3 worm cellular contexts compared by ENCODE assay signal in the genomic region with DNA sequence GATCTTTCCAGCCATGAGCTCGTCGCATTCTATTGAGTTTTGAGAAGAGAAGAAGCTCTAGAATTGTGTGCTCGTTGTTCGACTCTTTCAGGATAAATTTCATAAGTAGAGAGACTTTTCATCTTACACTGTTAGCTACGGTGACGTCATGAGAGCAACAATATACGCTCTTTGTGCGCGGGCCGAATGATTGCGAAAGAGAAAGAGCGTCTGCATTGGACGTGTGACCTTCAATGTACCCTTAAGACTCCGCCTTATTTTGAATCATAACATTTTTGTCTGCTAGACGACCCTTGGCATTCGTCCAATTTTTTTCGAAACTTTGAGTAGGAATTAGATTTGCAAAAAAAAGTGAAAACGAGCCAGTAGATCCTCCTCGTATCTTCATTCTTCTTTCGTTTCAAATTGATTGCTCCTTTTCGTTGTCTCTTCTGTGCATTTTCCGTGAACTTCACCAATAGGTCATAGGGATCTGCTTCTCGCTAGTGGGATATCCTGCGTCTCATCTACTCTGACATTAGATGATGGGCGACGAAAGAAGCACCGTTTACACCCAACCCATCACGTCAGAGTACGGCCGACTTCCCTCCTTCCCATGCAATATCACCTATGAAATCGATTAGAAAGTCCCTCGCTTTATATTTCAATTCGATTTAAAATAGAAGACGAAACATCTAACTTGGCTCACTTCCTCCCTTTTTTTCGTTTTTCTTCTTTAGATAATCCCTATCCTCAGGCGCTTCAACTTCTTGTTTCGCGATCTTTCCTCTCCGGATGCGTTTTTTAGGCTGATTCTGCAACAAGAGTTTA.
A peak's percentile ranks its signal among the peaks of the same experiment; 100 is the strongest.
TF ChIP-seq lines count a peak whose summit lies in the region.

No protein-coding gene starts in this region.

TF ChIP-seq in whole organism, L1 larva, 84 proteins besides CTCF, POLR2A, EP300 and RAD21 (continued from another document):
- peak in 1 of 2 experiments; percentile 34 for TF ChIP-seq efl-1 (optimal IDR thresholded peaks at IDR 0.05; lab: Kevin White, UChicago)
- TF ChIP-seq efl-1 (GFP tag; optimal IDR thresholded peaks at IDR 0.05 in 1 of 2; lab: Kevin White, UChicago) = peak in 1 of 2 experiments; percentile 88
- peak; percentile 32 for TF ChIP-seq lir-3 (tag; optimal IDR thresholded peaks at IDR 0.05; lab: Kevin White, UChicago; ENCODE audit: poor library complexity)
- TF ChIP-seq unc-86 (tag; optimal IDR thresholded peaks at IDR 0.05; lab: Kevin White, UChicago) = peak; percentile 38
- peak; percentile 38 to 54 (median 43) for TF ChIP-seq ceh-82 (tag; optimal IDR thresholded peaks at IDR 0.05; lab: Kevin White, UChicago)
- TF ChIP-seq tbx-2 (tag; optimal IDR thresholded peaks at IDR 0.05; lab: Kevin White, UChicago) = peak; percentile 33
- TF ChIP-seq unc-98 (GFP tag; IDR thresholded peaks at IDR 0.05; lab: Robert Waterston, UW) = no peak

TF ChIP-seq in whole organism, L2 larva, 48 proteins besides CTCF, POLR2A, EP300 and RAD21 (continued from another document):
- TF ChIP-seq nhr-77 (tag; optimal IDR thresholded peaks at IDR 0.05; lab: Kevin White, UChicago) = no peak
- peak; percentile 33 for TF ChIP-seq zag-1 (tag; optimal IDR thresholded peaks at IDR 0.05; lab: Kevin White, UChicago)
- no peak for TF ChIP-seq peb-1 (tag; optimal IDR thresholded peaks at IDR 0.05; lab: Kevin White, UChicago)
- no peak for TF ChIP-seq ztf-1 (GFP tag; conservative IDR thresholded peaks at IDR 0.05; lab: Robert Waterston, UW)
- TF ChIP-seq alr-1 (tag; optimal IDR thresholded peaks at IDR 0.05; lab: Kevin White, UChicago) = no peak
- no peak for TF ChIP-seq nhr-21 (tag; optimal IDR thresholded peaks at IDR 0.05; lab: Kevin White, UChicago)
- TF ChIP-seq sem-4 (tag; optimal IDR thresholded peaks at IDR 0.05; lab: Kevin White, UChicago) = no peak
- no peak for TF ChIP-seq ztf-11 (tag; optimal IDR thresholded peaks at IDR 0.05; lab: Kevin White, UChicago)
- TF ChIP-seq egl-27 (tag; optimal IDR thresholded peaks at IDR 0.05; lab: Kevin White, UChicago) = peak; percentile 17
- no peak for TF ChIP-seq R02D3.7 (tag; optimal IDR thresholded peaks at IDR 0.05; lab: Kevin White, UChicago)
- TF ChIP-seq gmeb-1 (tag; optimal IDR thresholded peaks at IDR 0.05; lab: Kevin White, UChicago) = no peak
TF ChIP-seq in whole organism, L2 larva: peak in this region for 14.

TF ChIP-seq in whole organism, L4 larva, 104 proteins besides CTCF, POLR2A, EP300 and RAD21 (continued from another document):
- TF ChIP-seq mdl-1 (tag; optimal IDR thresholded peaks at IDR 0.05; lab: Kevin White, UChicago) = no peak
- no peak for TF ChIP-seq php-3 (GFP tag; IDR thresholded peaks at IDR 0.05; lab: Robert Waterston, UW)
- TF ChIP-seq lin-29 (GFP tag; IDR thresholded peaks at IDR 0.05; lab: Robert Waterston, UW) = no peak
- no peak for TF ChIP-seq mdt-29 (GFP tag; IDR thresholded peaks at IDR 0.05; lab: Robert Waterston, UW)
- peak; percentile 7 for TF ChIP-seq fkh-10 (GFP tag; optimal IDR thresholded peaks at IDR 0.05; lab: Kevin White, UChicago)
- TF ChIP-seq F49E8.2 (tag; optimal IDR thresholded peaks at IDR 0.05; lab: Kevin White, UChicago; ENCODE audit: borderline replicate concordance) = no peak
- no peak for TF ChIP-seq lin-39 (tag; optimal IDR thresholded peaks at IDR 0.05; lab: Kevin White, UChicago)
- no peak for TF ChIP-seq snpc-4 (tag; optimal IDR thresholded peaks at IDR 0.05; lab: Kevin White, UChicago)
- no peak for TF ChIP-seq mxl-3 (GFP tag; optimal IDR thresholded peaks at IDR 0.05; lab: Kevin White, UChicago)
- TF ChIP-seq F26F4.8 (GFP tag; conservative IDR thresholded peaks at IDR 0.05; lab: Robert Waterston, UW) = no peak
- TF ChIP-seq unc-62 (GFP tag; optimal IDR thresholded peaks at IDR 0.05 in 1 of 2; lab: Kevin White, UChicago) = peak in 1 of 2 experiments; percentile 97
- TF ChIP-seq unc-62 (tag; optimal IDR thresholded peaks at IDR 0.05; lab: Kevin White, UChicago) = no peak
- peak; percentile 65 for TF ChIP-seq mep-1 (tag; optimal IDR thresholded peaks at IDR 0.05; lab: Kevin White, UChicago)
- peak in 1 of 2 experiments; percentile 58 for TF ChIP-seq hif-1 (tag; optimal IDR thresholded peaks at IDR 0.05; lab: Kevin White, UChicago)
- TF ChIP-seq pha-4 (GFP tag; IDR thresholded peaks at IDR 0.05; lab: Robert Waterston, UW) = no peak
- peak; percentile 82 for TF ChIP-seq pha-4 (tag; optimal IDR thresholded peaks at IDR 0.05; lab: Kevin White, UChicago)
- TF ChIP-seq nhr-237 (tag; optimal IDR thresholded peaks at IDR 0.05; lab: Kevin White, UChicago) = no peak
- peak; percentile 45 for TF ChIP-seq aha-1 (tag; lab: Kevin White, UChicago)
- no peak for TF ChIP-seq ZK546.5 (tag; optimal IDR thresholded peaks at IDR 0.05; lab: Kevin White, UChicago)
- peak; percentile 67 for TF ChIP-seq hlh-11 (tag; optimal IDR thresholded peaks at IDR 0.05; lab: Kevin White, UChicago)
- no peak for TF ChIP-seq zfp-3 (GFP tag; conservative IDR thresholded peaks at IDR 0.05; lab: Robert Waterston, UW)
- TF ChIP-seq Y5F2A.4 (GFP tag; optimal IDR thresholded peaks at IDR 0.05; lab: Kevin White, UChicago) = no peak
- no peak for TF ChIP-seq fos-1 (tag; optimal IDR thresholded peaks at IDR 0.05; lab: Kevin White, UChicago)
- TF ChIP-seq nhr-76 (tag; optimal IDR thresholded peaks at IDR 0.05; lab: Kevin White, UChicago) = no peak
- TF ChIP-seq tra-1 (GFP tag; IDR thresholded peaks at IDR 0.05; lab: Robert Waterston, UW) = no peak
- TF ChIP-seq daf-12 (tag; optimal IDR thresholded peaks at IDR 0.05; lab: Kevin White, UChicago) = no peak
- TF ChIP-seq dve-1 (tag; optimal IDR thresholded peaks at IDR 0.05; lab: Kevin White, UChicago; ENCODE audit: insufficient read depth) = peak; percentile 12
- TF ChIP-seq snpc-1.2 (GFP tag; IDR thresholded peaks at IDR 0.05; lab: Robert Waterston, UW) = no peak
- no peak for TF ChIP-seq lir-3 (tag; optimal IDR thresholded peaks at IDR 0.05; lab: Kevin White, UChicago)
- no peak for TF ChIP-seq zip-11 (GFP tag; IDR thresholded peaks at IDR 0.05; lab: Robert Waterston, UW)
- no peak for TF ChIP-seq dmd-9 (GFP tag; IDR thresholded peaks at IDR 0.05; lab: Robert Waterston, UW)
- no peak for TF ChIP-seq unc-130 (GFP tag; optimal IDR thresholded peaks at IDR 0.05; lab: Kevin White, UChicago)
- TF ChIP-seq aly-2 (tag; optimal IDR thresholded peaks at IDR 0.05; lab: Kevin White, UChicago) = no peak
TF ChIP-seq in whole organism, L4 larva: peak in this region for 21.
